Fruit fly (Drosophila melanogaster): Measurements from ENCODE around the gene CG4766.

CG4766 gene

dm6 chrX:5973389-5974025 is 27.1 kb downstream of the CG4766 start (continued):
- peak; percentile 47; the same call in 2 of the 3 replicates for TF ChIP-seq row (GFP tag; IDR thresholded peaks at IDR 0.05)
- no peak for TF ChIP-seq dimm (GFP tag; IDR thresholded peaks at IDR 0.05)
- TF ChIP-seq CG17829 (tag; optimal IDR thresholded peaks at IDR 0.05), result peak; percentile 22
- no peak for TF ChIP-seq mirr (GFP tag; optimal IDR thresholded peaks at IDR 0.05)
- TF ChIP-seq NFAT (GFP tag; IDR thresholded peaks at IDR 0.05), result no peak
- TF ChIP-seq eyg (GFP tag; optimal IDR thresholded peaks at IDR 0.05), result no peak
- no peak for TF ChIP-seq CG6813 (GFP tag; optimal IDR thresholded peaks at IDR 0.05)
- TF ChIP-seq CG17328 (GFP tag; IDR thresholded peaks at IDR 0.05), result peak; percentile 47; the same call in 1 of the 2 replicates
- no peak for TF ChIP-seq Opbp (GFP tag; IDR thresholded peaks at IDR 0.05; ENCODE audit: partially characterized antibody)
- no peak for TF ChIP-seq pnt (GFP tag; optimal IDR thresholded peaks at IDR 0.05)
- 0 out of 2 replicates have a peak, but pooled peaks have one; percentile 37 for TF ChIP-seq CG10366 (GFP tag; IDR thresholded peaks at IDR 0.05)
- TF ChIP-seq CG34376 (GFP tag; optimal IDR thresholded peaks at IDR 0.05), result no peak
- TF ChIP-seq CG18262 (tag; optimal IDR thresholded peaks at IDR 0.05), result peak; percentile 35
- TF ChIP-seq CG4854 (GFP tag; optimal IDR thresholded peaks at IDR 0.05), result no peak
- TF ChIP-seq gt (GFP tag; IDR thresholded peaks at IDR 0.05), result no peak
- no peak for TF ChIP-seq YL-1 (GFP tag; optimal IDR thresholded peaks at IDR 0.05)
- peak; percentile 29 for TF ChIP-seq Spps (tag; optimal IDR thresholded peaks at IDR 0.05)
- no peak for TF ChIP-seq trem (tag; optimal IDR thresholded peaks at IDR 0.05)
- peak; percentile 11 for TF ChIP-seq CG12155 (GFP tag; optimal IDR thresholded peaks at IDR 0.05)
- peak; percentile 47 for TF ChIP-seq Oli (tag; optimal IDR thresholded peaks at IDR 0.05)
- 0 out of 2 replicates have a peak, but pooled peaks have one; percentile 43 for TF ChIP-seq Awh (GFP tag; IDR thresholded peaks at IDR 0.05)
- no peak for TF ChIP-seq tll (GFP tag; optimal IDR thresholded peaks at IDR 0.05)
- no peak for TF ChIP-seq CG13775 (GFP tag; optimal IDR thresholded peaks at IDR 0.05)
- peak; percentile 28 for TF ChIP-seq sens (GFP tag)
- TF ChIP-seq sd (tag; optimal IDR thresholded peaks at IDR 0.05), result no peak
- TF ChIP-seq CG13894 (tag; optimal IDR thresholded peaks at IDR 0.05), result no peak
- TF ChIP-seq CG3407 (GFP tag; optimal IDR thresholded peaks at IDR 0.05), result no peak
- TF ChIP-seq CG4360 (GFP tag; IDR thresholded peaks at IDR 0.05), result no peak

- TF ChIP-seq cas (GFP tag; IDR thresholded peaks at IDR 0.05) (no peak), Bgb (GFP tag; IDR thresholded peaks at IDR 0.05; ENCODE audit: partially characterized antibody) (no peak), Mes4 (GFP tag; optimal IDR thresholded peaks at IDR 0.05) (no peak), CG12236 (GFP tag; optimal IDR thresholded peaks at IDR 0.05) (no peak), ssp (GFP tag; IDR thresholded peaks at IDR 0.05) (no peak), vvl (GFP tag; IDR thresholded peaks at IDR 0.05) (peak; percentile 80), hb (GFP tag; IDR thresholded peaks at IDR 0.05; ENCODE audit: partially characterized antibody) (no peak), CG6765 (GFP tag; optimal IDR thresholded peaks at IDR 0.05) (no peak), sisA (GFP tag; IDR thresholded peaks at IDR 0.05) (peak; percentile 59; the same call in 1 of the 2 replicates), CG8478 (optimal IDR thresholded peaks at IDR 0.05) (no peak), ken (GFP tag; IDR thresholded peaks at IDR 0.05) (peak; percentile 77), CG12155 (GFP tag; optimal IDR thresholded peaks at IDR 0.05) (peak; percentile 1), Dbx (GFP tag; IDR thresholded peaks at IDR 0.05) (no peak), NC2β (GFP tag; optimal IDR thresholded peaks at IDR 0.05) (no peak), sd (tag; optimal IDR thresholded peaks at IDR 0.05) (no peak), CG13894 (tag; optimal IDR thresholded peaks at IDR 0.05) (no peak), Lpt (GFP tag; optimal IDR thresholded peaks at IDR 0.05) (no peak), CG10366 (GFP tag; IDR thresholded peaks at IDR 0.05) (peak; percentile 51; the same call in 1 of the 2 replicates), Rfx (GFP tag; IDR thresholded peaks at IDR 0.05) (peak; percentile 53; the same call in 1 of the 2 replicates), eyg (GFP tag; optimal IDR thresholded peaks at IDR 0.05) (no peak), Dek (tag; optimal IDR thresholded peaks at IDR 0.05) (no peak), CG1602 (GFP tag; optimal IDR thresholded peaks at IDR 0.05) (peak; percentile 5), peb (GFP tag; IDR thresholded peaks at IDR 0.05) (no peak; the same call in 1 of the 2 replicates), CG8089 (GFP tag; optimal IDR thresholded peaks at IDR 0.05) (peak; percentile 17), grn (GFP tag; optimal IDR thresholded peaks at IDR 0.05) (no peak), E2f2 (GFP tag; IDR thresholded peaks at IDR 0.05) (peak; percentile 26; the same call in 1 of the 2 replicates), salm (tag; optimal IDR thresholded peaks at IDR 0.05) (no peak), z (GFP tag; IDR thresholded peaks at IDR 0.05) (no peak)
Measured at dm6 chrX:5972030-5972429, 28.6 kb downstream of the CG4766 start.

Measured in whole organism, embryonic.